Fruit fly (Drosophila melanogaster): ENCODE measurements around the gene Tsp39D.

Gene Tsp39D

DNA sequence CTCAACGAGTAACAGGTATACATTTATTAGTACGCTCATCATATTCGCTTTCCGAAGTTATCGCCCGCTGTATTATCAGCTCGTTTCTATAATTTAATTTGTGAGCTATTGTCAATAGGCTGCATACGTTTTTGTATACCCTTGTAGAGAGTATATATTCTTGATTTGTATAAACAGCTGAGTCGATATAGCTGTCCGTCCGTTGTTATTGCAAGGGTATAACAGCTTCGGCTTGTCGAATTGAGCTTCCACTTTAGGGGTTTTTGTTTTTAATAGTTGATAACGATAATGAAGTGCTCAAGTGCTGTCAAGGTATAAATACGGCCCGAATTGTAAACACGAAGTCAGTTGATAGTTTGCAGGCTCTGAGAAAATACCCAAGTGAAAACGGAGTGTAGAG is 26.5 kb downstream of the Tsp39D start, which contains the start of gene CG8665 (continued):
- TF ChIP-seq CG8478 (optimal IDR thresholded peaks at IDR 0.05) = no peak
- peak; percentile 78 for TF ChIP-seq gem (tag; optimal IDR thresholded peaks at IDR 0.05)
- no peak for TF ChIP-seq chm (GFP tag; IDR thresholded peaks at IDR 0.05)
- peak; percentile 24 for TF ChIP-seq schlank (tag; optimal IDR thresholded peaks at IDR 0.05)
- TF ChIP-seq CG7556 (GFP tag; optimal IDR thresholded peaks at IDR 0.05) = no peak
- TF ChIP-seq CG42726 (GFP tag; IDR thresholded peaks at IDR 0.05; ENCODE audit: partially characterized antibody) = no peak
- TF ChIP-seq CG12391 (tag; optimal IDR thresholded peaks at IDR 0.05) = peak; percentile 47
- peak; percentile 9 for TF ChIP-seq CG1233 (GFP tag; optimal IDR thresholded peaks at IDR 0.05)
- no peak for TF ChIP-seq CG16813 (GFP tag; IDR thresholded peaks at IDR 0.05; ENCODE audit: partially characterized antibody)
- peak; percentile 70 for TF ChIP-seq CG13624 (GFP tag; optimal IDR thresholded peaks at IDR 0.05)
- no peak for TF ChIP-seq gt (GFP tag; IDR thresholded peaks at IDR 0.05)
- TF ChIP-seq CG3407 (GFP tag; optimal IDR thresholded peaks at IDR 0.05) = no peak
- TF ChIP-seq E2f1 (GFP tag; IDR thresholded peaks at IDR 0.05) = no peak
- TF ChIP-seq MBD-R2 (GFP tag; IDR thresholded peaks at IDR 0.05) = no peak; the same call in 1 of the 2 replicates
- TF ChIP-seq luna (GFP tag; optimal IDR thresholded peaks at IDR 0.05) = no peak
- TF ChIP-seq Pdp1 (GFP tag; optimal IDR thresholded peaks at IDR 0.05) = peak in 1 of 2 experiments; percentile 55
- peak; percentile 77 for TF ChIP-seq PHDP (tag; optimal IDR thresholded peaks at IDR 0.05)
- TF ChIP-seq CG8388 (GFP tag; optimal IDR thresholded peaks at IDR 0.05) = no peak
- no peak for TF ChIP-seq CG7357 (GFP tag; IDR thresholded peaks at IDR 0.05)
- TF ChIP-seq Dad (GFP tag; optimal IDR thresholded peaks at IDR 0.05) = no peak
- TF ChIP-seq CG3065 (GFP tag; optimal IDR thresholded peaks at IDR 0.05) = no peak
- peak; percentile 18; the same call in 1 of the 2 replicates for TF ChIP-seq ap (GFP tag; IDR thresholded peaks at IDR 0.05)
- TF ChIP-seq H15 (GFP tag; IDR thresholded peaks at IDR 0.05) = no peak
- TF ChIP-seq CG12236 (GFP tag; optimal IDR thresholded peaks at IDR 0.05) = no peak
- TF ChIP-seq CG7271 (tag; optimal IDR thresholded peaks at IDR 0.05) = no peak
- no peak for TF ChIP-seq bbx (GFP tag; IDR thresholded peaks at IDR 0.05; ENCODE audit: partially characterized antibody)
- peak; percentile 67 for TF ChIP-seq Rfx (GFP tag; IDR thresholded peaks at IDR 0.05)
- no peak for TF ChIP-seq CTCF (GFP tag; optimal IDR thresholded peaks at IDR 0.05)
- no peak for TF ChIP-seq danr (GFP tag; IDR thresholded peaks at IDR 0.05)
- no peak for TF ChIP-seq Sry-β (GFP tag; optimal IDR thresholded peaks at IDR 0.05)
- TF ChIP-seq Hmr (GFP tag; optimal IDR thresholded peaks at IDR 0.05) = peak; percentile 68
- TF ChIP-seq B-H1 (GFP tag; IDR thresholded peaks at IDR 0.05) = 0 out of 3 replicates have a peak, but pooled peaks have one; percentile 18
- no peak for TF ChIP-seq HmgD (GFP tag; optimal IDR thresholded peaks at IDR 0.05)
- no peak for TF ChIP-seq br (optimal IDR thresholded peaks at IDR 0.05)
- TF ChIP-seq ro (GFP tag; IDR thresholded peaks at IDR 0.05) = no peak
- peak; percentile 33 for TF ChIP-seq CG12155 (GFP tag; optimal IDR thresholded peaks at IDR 0.05)
- TF ChIP-seq fd102C (GFP tag; optimal IDR thresholded peaks at IDR 0.05) = no peak
- no peak for TF ChIP-seq tap (tag; optimal IDR thresholded peaks at IDR 0.05)
- no peak for TF ChIP-seq CG16815 (GFP tag; optimal IDR thresholded peaks at IDR 0.05)
- no peak for TF ChIP-seq maf-S (GFP tag; optimal IDR thresholded peaks at IDR 0.05)
- no peak for TF ChIP-seq CG13775 (GFP tag; optimal IDR thresholded peaks at IDR 0.05)
- no peak for TF ChIP-seq Hr39 (optimal IDR thresholded peaks at IDR 0.05)
- TF ChIP-seq CG8359 (GFP tag; optimal IDR thresholded peaks at IDR 0.05; ENCODE audit: borderline replicate concordance) = no peak
- no peak for TF ChIP-seq Fer1 (GFP tag; optimal IDR thresholded peaks at IDR 0.05)
- no peak for TF ChIP-seq Sox100B (GFP tag; optimal IDR thresholded peaks at IDR 0.05)
- peak; percentile 1 for TF ChIP-seq CG12659 (GFP tag; optimal IDR thresholded peaks at IDR 0.05)
- no peak for TF ChIP-seq Poxn (GFP tag; IDR thresholded peaks at IDR 0.05)
- no peak for TF ChIP-seq CG9437 (GFP tag; optimal IDR thresholded peaks at IDR 0.05)
- TF ChIP-seq B-H2 (GFP tag; optimal IDR thresholded peaks at IDR 0.05) = no peak
- TF ChIP-seq Hey (tag; optimal IDR thresholded peaks at IDR 0.05) = no peak
- no peak for TF ChIP-seq tio (GFP tag; optimal IDR thresholded peaks at IDR 0.05)
- TF ChIP-seq CG11093 (GFP tag; IDR thresholded peaks at IDR 0.05) = no peak
- TF ChIP-seq CG6791 (GFP tag; IDR thresholded peaks at IDR 0.05; ENCODE audit: partially characterized antibody) = no peak

Measured in whole organism, embryonic.